Fruit fly (Drosophila melanogaster) whole organism, prepupa: ENCODE results near the gene sti.
A peak's percentile ranks its signal among the peaks of the same experiment; 100 is the strongest.

Source experiments
- CG10631 ChIP-seq: fragments of 200-800 bp; sonication (Bioruptor generic); optimal IDR thresholded peaks from 2 replicates; lab custom pipeline; 2016; ENCODE audit warnings: missing biosample characterization, missing genetic modification characterization
- CG10669 ChIP-seq: fragments of 200-800 bp; sonication (Bioruptor generic); optimal IDR thresholded peaks from 3 replicates; lab custom pipeline; 2018; ENCODE audit warnings: missing biosample characterization, mild to moderate bottlenecking, missing genetic modification characterization, moderate library complexity
- CG11294 ChIP-seq: fragments of 200-800 bp; sonication (Bioruptor generic); IDR thresholded peaks from 2 replicates; pipeline ENCODE4 v1.3.6; 2022; ENCODE audit warnings: missing biosample characterization, missing genetic modification characterization
- CG11762 ChIP-seq: fragments of 200-800 bp; sonication (Bioruptor generic); optimal IDR thresholded peaks from 3 replicates; lab custom pipeline; 2016; ENCODE audit warnings: missing biosample characterization, missing genetic modification characterization; ENCODE audit not compliant: insufficient read depth
- CG11902 ChIP-seq: fragments of 200-800 bp; sonication (Bioruptor generic); optimal IDR thresholded peaks from 3 replicates; lab custom pipeline; 2016; ENCODE audit warnings: missing biosample characterization, missing genetic modification characterization
- CG15336 ChIP-seq: fragments of 200-800 bp; sonication (Bioruptor generic); IDR thresholded peaks from 2 replicates; pipeline ENCODE4 v1.3.6; 2022; ENCODE audit warnings: missing biosample characterization, missing genetic modification characterization
- CG3032 ChIP-seq: fragments of 200-800 bp; optimal IDR thresholded peaks from 2 replicates; lab custom pipeline; 2019; ENCODE audit warnings: missing biosample characterization, mild to moderate bottlenecking, missing genetic modification characterization, moderate library complexity
- CG31627 ChIP-seq: fragments of 200-800 bp; sonication (Bioruptor generic); optimal IDR thresholded peaks from 3 replicates; lab custom pipeline; 2016; ENCODE audit warnings: missing biosample characterization, missing genetic modification characterization
- CG32006 ChIP-seq: fragments of 200-800 bp; sonication (Bioruptor generic); optimal IDR thresholded peaks from 3 replicates; lab custom pipeline; 2017; ENCODE audit warnings: missing biosample characterization, mild to moderate bottlenecking, missing genetic modification characterization
- CG6163 ChIP-seq: fragments of 200-800 bp; sonication (Bioruptor generic); IDR thresholded peaks from 3 replicates; pipeline ENCODE4 v1.3.6; 2022; ENCODE audit warnings: missing biosample characterization, missing genetic modification characterization
- CG6276 ChIP-seq: fragments of 200-800 bp; sonication (Bioruptor generic); optimal IDR thresholded peaks from 2 replicates; lab custom pipeline; 2017; ENCODE audit warnings: missing biosample characterization, mild to moderate bottlenecking, missing genetic modification characterization
- CG6808 ChIP-seq: fragments of 200-800 bp; sonication (Bioruptor generic); optimal IDR thresholded peaks from 3 replicates; lab custom pipeline; 2017; ENCODE audit warnings: missing biosample characterization, missing genetic modification characterization, mild to moderate bottlenecking, moderate library complexity, missing genetic modification reagents
- CG6854 ChIP-seq: fragments of 200-800 bp; sonication (Bioruptor generic); optimal IDR thresholded peaks from 2 replicates; lab custom pipeline; 2017; ENCODE audit warnings: missing biosample characterization, mild to moderate bottlenecking, missing genetic modification characterization
- CG8632 ChIP-seq: fragments of 200-800 bp; sonication (Bioruptor generic); optimal IDR thresholded peaks from 3 replicates; lab custom pipeline; 2016; ENCODE audit warnings: missing biosample characterization, missing genetic modification characterization
- CG9139 ChIP-seq: fragments of 200-800 bp; sonication (Bioruptor generic); optimal IDR thresholded peaks from 3 replicates; lab custom pipeline; 2017; ENCODE audit warnings: missing biosample characterization, mild to moderate bottlenecking, missing genetic modification characterization
- Eip75B ChIP-seq: fragments of 200-800 bp; sonication (Bioruptor generic); optimal IDR thresholded peaks from 3 replicates; lab custom pipeline; 2016; ENCODE audit warnings: missing biosample characterization, missing genetic modification characterization
- Eip78C ChIP-seq: fragments of 200-800 bp; sonication (Bioruptor generic); peaks from one replicate; lab custom pipeline; 2016; ENCODE audit warnings: missing biosample characterization, missing genetic modification characterization
- Eip93F ChIP-seq: fragments of 200-800 bp; sonication (Bioruptor generic); optimal IDR thresholded peaks from 2 replicates; lab custom pipeline; 2016; ENCODE audit warnings: missing biosample characterization, mild to moderate bottlenecking, missing genetic modification characterization
- Ets96B ChIP-seq: fragments of 200-800 bp; optimal IDR thresholded peaks from 2 replicates; lab custom pipeline; 2019; ENCODE audit warnings: missing biosample characterization, mild to moderate bottlenecking, missing genetic modification characterization, moderate library complexity
- Hr38 ChIP-seq: sonication (Bioruptor generic); optimal IDR thresholded peaks from 2 replicates; lab custom pipeline; 2016; ENCODE audit warnings: missing biosample characterization, missing genetic modification characterization
- Hr39 ChIP-seq: fragments of 200-800 bp; sonication (Bioruptor generic); optimal IDR thresholded peaks from 2 replicates; lab custom pipeline; 2016; ENCODE audit warnings: missing biosample characterization, missing genetic modification characterization
- Hr4 ChIP-seq: fragments of 200-800 bp; sonication (Bioruptor generic); optimal IDR thresholded peaks from 3 replicates; lab custom pipeline; 2016; ENCODE audit warnings: missing biosample characterization, missing genetic modification characterization
- Met ChIP-seq: fragments of 200-800 bp; sonication (Bioruptor generic); optimal IDR thresholded peaks from 3 replicates; lab custom pipeline; 2016; ENCODE audit warnings: missing biosample characterization, missing genetic modification characterization
- OdsH ChIP-seq: fragments of 200-800 bp; sonication (Bioruptor generic); optimal IDR thresholded peaks from 3 replicates; lab custom pipeline; 2016; ENCODE audit warnings: missing biosample characterization, missing genetic modification characterization
- Sox102F ChIP-seq: fragments of 200-800 bp; sonication (Bioruptor generic); optimal IDR thresholded peaks from 2 replicates; lab custom pipeline; 2016; ENCODE audit warnings: missing biosample characterization, mild to moderate bottlenecking, missing genetic modification characterization
- Sox14 ChIP-seq: fragments of 200-800 bp; sonication (Bioruptor generic); optimal IDR thresholded peaks from 3 replicates; lab custom pipeline; 2016; ENCODE audit warnings: missing biosample characterization, missing genetic modification characterization
- Sox15 ChIP-seq: fragments of 200-800 bp; sonication (Bioruptor generic); optimal IDR thresholded peaks from 3 replicates; lab custom pipeline; 2016; ENCODE audit warnings: missing biosample characterization, missing genetic modification characterization
- achi ChIP-seq: fragments of 200-800 bp; sonication (Bioruptor generic); optimal IDR thresholded peaks from 3 replicates; lab custom pipeline; 2016; ENCODE audit warnings: missing biosample characterization, missing genetic modification characterization
- acj6 ChIP-seq: fragments of 200-800 bp; sonication (Bioruptor generic); optimal IDR thresholded peaks from 3 replicates; lab custom pipeline; 2016; ENCODE audit warnings: missing biosample characterization, missing genetic modification characterization
- cyc ChIP-seq: fragments of 200-800 bp; sonication (Bioruptor generic); optimal IDR thresholded peaks from 3 replicates; lab custom pipeline; 2016; ENCODE audit warnings: missing biosample characterization, missing genetic modification characterization
- dac ChIP-seq: fragments of 200-800 bp; sonication (Bioruptor generic); optimal IDR thresholded peaks from 2 replicates; lab custom pipeline; 2017; ENCODE audit warnings: missing biosample characterization, mild to moderate bottlenecking, missing genetic modification characterization
- dsx ChIP-seq: fragments of 200-800 bp; optimal IDR thresholded peaks from 3 replicates; lab custom pipeline; 2019; ENCODE audit warnings: missing biosample characterization, mild to moderate bottlenecking, missing genetic modification characterization, moderate library complexity; ENCODE audit not compliant: poor library complexity, severe bottlenecking
- esn ChIP-seq: fragments of 200-800 bp; sonication (Bioruptor generic); optimal IDR thresholded peaks from 2 replicates; lab custom pipeline; 2016; ENCODE audit warnings: missing biosample characterization, mild to moderate bottlenecking, missing genetic modification characterization, moderate library complexity
- fd85E ChIP-seq: fragments of 200-800 bp; sonication (Bioruptor generic); optimal IDR thresholded peaks from 3 replicates; lab custom pipeline; 2016; ENCODE audit warnings: missing biosample characterization, missing genetic modification characterization
- fkh ChIP-seq: fragments of 200-800 bp; sonication (Bioruptor generic); optimal IDR thresholded peaks from 3 replicates; lab custom pipeline; 2017; ENCODE audit warnings: missing biosample characterization, mild to moderate bottlenecking, missing genetic modification characterization, moderate library complexity
- lz ChIP-seq: fragments of 200-800 bp; sonication (Bioruptor generic); optimal IDR thresholded peaks from 3 replicates; lab custom pipeline; 2016; ENCODE audit warnings: missing biosample characterization, missing genetic modification characterization
- net ChIP-seq: fragments of 200-800 bp; sonication (Bioruptor generic); optimal IDR thresholded peaks from 3 replicates; lab custom pipeline; 2016; ENCODE audit warnings: missing biosample characterization, missing genetic modification characterization
- pdm3 ChIP-seq: fragments of 200-800 bp; sonication (Bioruptor generic); optimal IDR thresholded peaks from 3 replicates; lab custom pipeline; 2016; ENCODE audit warnings: missing biosample characterization, missing genetic modification characterization
- salr ChIP-seq, 2 experiments: fragments of 200-800 bp; sonication (Bioruptor generic); optimal IDR thresholded peaks; 3 replicates each; lab custom pipeline; 2016 to 2018; ENCODE audit warnings: missing biosample characterization in 2 of 2, missing genetic modification characterization in 2 of 2, mild to moderate bottlenecking in 1 of 2
- svp ChIP-seq: fragments of 200-800 bp; sonication (Bioruptor generic); peaks from one replicate; lab custom pipeline; 2016; ENCODE audit warnings: missing biosample characterization, missing genetic modification characterization
- topi ChIP-seq: fragments of 200-800 bp; sonication (Bioruptor generic); optimal IDR thresholded peaks from 3 replicates; lab custom pipeline; 2016; ENCODE audit warnings: missing biosample characterization, missing genetic modification characterization
- vri ChIP-seq: fragments of 200-800 bp; sonication (Bioruptor generic); optimal IDR thresholded peaks from 3 replicates; lab custom pipeline; 2016; ENCODE audit warnings: missing biosample characterization, mild to moderate bottlenecking, missing genetic modification characterization

The sti gene

dm6 chr3L:12514762-12515215 lies at the start of gene sti, which contains the start of gene tral (continued):
- TF ChIP-seq vri (GFP tag; lab: Kevin White, UChicago) (no peak), CG11294 (GFP tag; lab: Robert Waterston, UW) (peak; percentile 27; the same call in 1 of the 2 replicates), CG9139 (GFP tag; lab: Kevin White, UChicago) (peak; percentile 29), pdm3 (GFP tag; lab: Kevin White, UChicago) (no peak), svp (no peak), CG6276 (no peak), acj6 (GFP tag; lab: Kevin White, UChicago) (no peak), CG11762 (GFP tag; lab: Kevin White, UChicago) (no peak)
- TF ChIP-seq, all 60 proteins: peak for 44

dm6 chr3L:12564284-12564683 lies 49.7 kb upstream of the sti start:
- TF ChIP-seq CG8632 (GFP tag; lab: Kevin White, UChicago) (no peak), fkh (GFP tag; lab: Kevin White, UChicago) (no peak), Hr38 (GFP tag; lab: Kevin White, UChicago) (no peak), CG10631 (no peak), CG11762 (GFP tag; lab: Kevin White, UChicago) (no peak), lz (GFP tag; lab: Kevin White, UChicago) (no peak), Sox14 (GFP tag; lab: Kevin White, UChicago) (no peak), CG10669 (GFP tag; lab: Kevin White, UChicago) (no peak), CG11902 (GFP tag; lab: Kevin White, UChicago) (no peak), Eip78C (GFP tag; lab: Kevin White, UChicago) (no peak), OdsH (GFP tag; lab: Kevin White, UChicago) (no peak), CG15336 (GFP tag; lab: Robert Waterston, UW) (no peak), Hr39 (GFP tag; lab: Kevin White, UChicago) (no peak), achi (GFP tag; lab: Kevin White, UChicago) (no peak), vri (GFP tag; lab: Kevin White, UChicago) (no peak)

DNA sequence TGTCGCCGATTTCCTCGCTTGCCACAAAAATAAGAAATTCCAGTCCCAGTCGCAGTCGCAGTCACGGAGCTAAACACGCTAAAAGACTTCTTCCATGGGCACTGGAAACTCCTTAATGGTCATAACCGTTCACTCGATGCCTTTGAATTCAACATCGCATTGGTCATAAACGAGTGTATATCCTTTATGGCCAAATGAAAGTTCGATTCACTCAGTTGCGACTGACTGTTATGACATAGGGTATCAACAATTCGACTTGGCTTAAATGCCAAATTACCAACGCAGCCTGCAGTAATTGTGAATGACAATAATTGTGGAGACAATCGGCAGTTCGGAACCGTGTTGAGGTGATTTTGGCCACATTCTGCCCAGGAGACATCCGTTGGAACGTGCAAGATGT lies 44.7 kb upstream of the sti start:
- TF ChIP-seq Hr4, result no peak
- TF ChIP-seq CG31627 (GFP tag; lab: Kevin White, UChicago), result peak; percentile 8
- peak; percentile 8 for TF ChIP-seq Hr39 (GFP tag; lab: Kevin White, UChicago)
- no peak for TF ChIP-seq CG11762 (GFP tag; lab: Kevin White, UChicago)
- TF ChIP-seq lz (GFP tag; lab: Kevin White, UChicago), result peak; percentile 24
- no peak for TF ChIP-seq CG11294 (GFP tag; lab: Robert Waterston, UW)
- no peak for TF ChIP-seq Eip75B (GFP tag; lab: Kevin White, UChicago)
- peak; percentile 39 for TF ChIP-seq Met (GFP tag; lab: Kevin White, UChicago)
- TF ChIP-seq Sox102F, result peak; percentile 18
- peak; percentile 70 for TF ChIP-seq svp
- TF ChIP-seq topi (GFP tag; lab: Kevin White, UChicago), result peak; percentile 2
- TF ChIP-seq esn (GFP tag; lab: Kevin White, UChicago), result peak; percentile 12
- TF ChIP-seq Eip78C (GFP tag; lab: Kevin White, UChicago), result peak; percentile 72

DNA sequence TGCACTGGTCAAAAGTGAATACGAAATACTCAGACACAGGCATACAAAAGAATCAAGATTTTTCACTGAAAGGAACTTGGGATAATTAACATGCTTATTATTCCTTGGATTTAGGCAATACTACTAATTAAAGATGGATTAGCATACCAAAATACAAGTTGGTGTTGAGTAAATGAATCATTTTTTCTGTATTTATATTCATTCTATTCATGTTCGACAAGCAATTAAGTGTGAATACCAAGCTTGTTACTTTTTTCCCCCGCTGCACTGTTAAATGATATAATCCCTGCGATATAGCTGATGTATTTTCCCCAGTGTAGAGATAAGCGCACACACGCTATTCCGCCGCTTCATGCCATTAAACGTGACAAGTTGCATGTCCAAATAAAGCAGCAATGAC lies 43.1 kb upstream of the sti start:
- TF ChIP-seq salr (GFP tag; optimal IDR thresholded peaks at IDR 0.05; lab: Kevin White, UChicago) (peak in 1 of 2 experiments; percentile 12), CG11294 (GFP tag; lab: Robert Waterston, UW) (no peak), vri (GFP tag; lab: Kevin White, UChicago) (peak; percentile 49), CG6854 (GFP tag; lab: Kevin White, UChicago) (no peak), net (peak; percentile 57), CG9139 (GFP tag; lab: Kevin White, UChicago) (peak; percentile 5), Hr4 (peak; percentile 49), esn (GFP tag; lab: Kevin White, UChicago) (peak; percentile 84), Met (GFP tag; lab: Kevin White, UChicago) (peak; percentile 84), Sox15 (GFP tag; lab: Kevin White, UChicago) (peak; percentile 57), dac (no peak), lz (GFP tag; lab: Kevin White, UChicago) (peak; percentile 76), Hr38 (GFP tag; lab: Kevin White, UChicago) (no peak), OdsH (GFP tag; lab: Kevin White, UChicago) (peak; percentile 62), fd85E (GFP tag; lab: Kevin White, UChicago) (peak; percentile 3), dsx (GFP tag; lab: Kevin White, UChicago) (peak; percentile 53), CG10631 (peak; percentile 62), acj6 (GFP tag; lab: Kevin White, UChicago) (peak; percentile 76), Eip93F (GFP tag; lab: Kevin White, UChicago) (no peak), CG11902 (GFP tag; lab: Kevin White, UChicago) (peak; percentile 54), cyc (GFP tag; lab: Kevin White, UChicago) (peak; percentile 73), svp (peak; percentile 97), CG32006 (GFP tag; lab: Kevin White, UChicago) (peak; percentile 61), CG6808 (GFP tag; lab: Kevin White, UChicago) (peak; percentile 67), Ets96B (peak; percentile 69), CG3032 (peak; percentile 65), CG6163 (GFP tag; lab: Robert Waterston, UW) (peak; percentile 23; the same call in 2 of the 3 replicates), Eip78C (GFP tag; lab: Kevin White, UChicago) (peak; percentile 90), Hr39 (GFP tag; lab: Kevin White, UChicago) (peak; percentile 83)
